Fruit fly (Drosophila melanogaster): ENCODE data around the gene hb.

The hb gene

DNA sequence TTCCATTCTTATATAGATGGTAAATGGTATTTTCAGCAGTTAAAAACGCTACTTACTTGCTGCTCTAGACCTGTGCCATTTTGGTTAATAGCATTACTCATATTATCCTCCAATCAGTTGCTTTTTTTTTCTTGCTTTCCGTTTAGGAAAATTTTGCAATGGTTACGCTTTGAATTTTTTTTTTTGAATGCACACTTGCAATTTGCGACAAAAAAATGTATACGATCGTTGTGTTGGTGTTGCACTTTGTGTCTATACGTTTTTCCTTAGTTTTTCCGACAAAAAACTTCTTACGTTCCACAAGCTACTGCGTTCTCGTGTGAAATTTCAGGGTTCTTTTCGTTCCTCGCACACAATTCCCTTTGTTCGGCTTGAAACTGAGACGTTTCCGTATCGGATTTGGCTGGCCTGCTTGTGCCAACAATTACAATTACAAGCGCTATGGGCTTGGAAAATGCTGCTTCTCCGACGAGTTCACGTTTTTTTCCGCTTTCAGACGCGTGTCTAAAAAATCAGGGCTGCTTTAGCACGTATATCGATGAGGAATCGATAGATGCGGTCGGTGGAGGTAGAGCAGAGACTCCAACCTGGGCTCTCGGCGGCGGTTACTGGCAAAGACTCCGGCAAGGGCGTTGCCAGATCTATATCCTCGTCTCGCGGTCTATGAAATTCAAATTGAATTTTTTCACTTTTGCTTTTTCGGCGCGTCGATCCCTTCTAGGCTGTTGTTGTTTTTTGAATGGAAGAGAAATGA is 37.5 kb downstream of the hb start (continued):
- TF ChIP-seq Xbp1 (GFP tag; optimal IDR thresholded peaks at IDR 0.05) (peak; percentile 61), tin (GFP tag; optimal IDR thresholded peaks at IDR 0.05) (peak; percentile 37), CG8944 (GFP tag; optimal IDR thresholded peaks at IDR 0.05) (no peak), CG11696 (GFP tag; IDR thresholded peaks at IDR 0.05) (no peak), CG12104 (GFP tag; optimal IDR thresholded peaks at IDR 0.05) (no peak), CG8089 (GFP tag; optimal IDR thresholded peaks at IDR 0.05) (no peak), wdn (GFP tag; IDR thresholded peaks at IDR 0.05) (no peak), disco-r (GFP tag; optimal IDR thresholded peaks at IDR 0.05) (peak; percentile 14), CG9876 (GFP tag; optimal IDR thresholded peaks at IDR 0.05) (peak; percentile 27), Hsf (GFP tag; optimal IDR thresholded peaks at IDR 0.05) (peak; percentile 39), bbx (GFP tag; IDR thresholded peaks at IDR 0.05; ENCODE audit: partially characterized antibody) (peak; percentile 96), pb (GFP tag; optimal IDR thresholded peaks at IDR 0.05) (no peak), Dp (GFP tag; optimal IDR thresholded peaks at IDR 0.05) (peak; percentile 98), CG7786 (GFP tag; optimal IDR thresholded peaks at IDR 0.05) (no peak), mirr (GFP tag; optimal IDR thresholded peaks at IDR 0.05) (peak; percentile 29), nom (GFP tag; optimal IDR thresholded peaks at IDR 0.05) (peak; percentile 10), exex (tag; optimal IDR thresholded peaks at IDR 0.05) (no peak), CG17328 (GFP tag; IDR thresholded peaks at IDR 0.05) (peak; percentile 60), ab (GFP tag; optimal IDR thresholded peaks at IDR 0.05) (no peak), kay (GFP tag; optimal IDR thresholded peaks at IDR 0.05) (no peak), pan (optimal IDR thresholded peaks at IDR 0.05) (no peak), pan (GFP tag; optimal IDR thresholded peaks at IDR 0.05 in 1 of 2, IDR thresholded peaks at IDR 0.05 in 1 of 2) (peak in 1 of 2 experiments; percentile 10), slbo (GFP tag; IDR thresholded peaks at IDR 0.05) (peak; percentile 65), repo (GFP tag; optimal IDR thresholded peaks at IDR 0.05) (no peak), chinmo (GFP tag; IDR thresholded peaks at IDR 0.05; ENCODE audit: partially characterized antibody) (peak; percentile 93; the same call in 3 of the 4 replicates), CG18011 (GFP tag; optimal IDR thresholded peaks at IDR 0.05) (peak; percentile 22), NC2β (GFP tag; optimal IDR thresholded peaks at IDR 0.05) (peak; percentile 63), CG8765 (GFP tag; IDR thresholded peaks at IDR 0.05) (0 out of 2 replicates have a peak, but pooled peaks have one; percentile 18), ewg (GFP tag; optimal IDR thresholded peaks at IDR 0.05) (peak; percentile 47), eyg (GFP tag; optimal IDR thresholded peaks at IDR 0.05) (peak; percentile 25), CG17568 (GFP tag; optimal IDR thresholded peaks at IDR 0.05) (no peak), CG14860 (GFP tag; IDR thresholded peaks at IDR 0.05; ENCODE audit: partially characterized antibody) (peak; percentile 78), CG14014 (GFP tag; IDR thresholded peaks at IDR 0.05) (0 out of 2 replicates have a peak, but pooled peaks have one; percentile 39), sisA (GFP tag; IDR thresholded peaks at IDR 0.05) (no peak), ara (GFP tag; IDR thresholded peaks at IDR 0.05) (no peak; the same call in 1 of the 2 replicates), gcm (GFP tag; optimal IDR thresholded peaks at IDR 0.05) (peak; percentile 21), scrt (GFP tag; optimal IDR thresholded peaks at IDR 0.05) (peak; percentile 6), CG12236 (GFP tag; optimal IDR thresholded peaks at IDR 0.05) (peak; percentile 7), cad (GFP tag; optimal IDR thresholded peaks at IDR 0.05) (no peak), CG32532 (GFP tag; IDR thresholded peaks at IDR 0.05) (peak; percentile 60; the same call in 1 of the 2 replicates), Awh (GFP tag; IDR thresholded peaks at IDR 0.05) (no peak), rib (GFP tag; IDR thresholded peaks at IDR 0.05) (no peak), Hr39 (optimal IDR thresholded peaks at IDR 0.05) (no peak), fd3F (GFP tag; optimal IDR thresholded peaks at IDR 0.05) (no peak), mam (GFP tag; optimal IDR thresholded peaks at IDR 0.05) (peak; percentile 62), CG18476 (GFP tag; optimal IDR thresholded peaks at IDR 0.05) (no peak), hth (optimal IDR thresholded peaks at IDR 0.05) (no peak), dysf (GFP tag; IDR thresholded peaks at IDR 0.05) (peak; percentile 51; the same call in 2 of the 3 replicates), CG16863 (GFP tag; optimal IDR thresholded peaks at IDR 0.05) (no peak), D19B (GFP tag; optimal IDR thresholded peaks at IDR 0.05) (no peak), BtbVII (GFP tag; optimal IDR thresholded peaks at IDR 0.05) (no peak)

Measured in whole organism, embryonic.